Worm (Caenorhabditis elegans): ENCODE measurements around the gene nca-2.

- TF ChIP-seq unc-39 (tag; optimal IDR thresholded peaks at IDR 0.05): no peak
- TF ChIP-seq jun-1 (tag; optimal IDR thresholded peaks at IDR 0.05): peak; percentile 97
- peak; percentile 82 for TF ChIP-seq fos-1 (tag; optimal IDR thresholded peaks at IDR 0.05)
Measured at ce11 chrIII:5018116-5018689, 52.8 kb downstream of the nca-2 start, which contains the start of gene wip-1.
